Worm (Caenorhabditis elegans): ENCODE results near the gene dmd-4.

Gene dmd-4

DNA sequence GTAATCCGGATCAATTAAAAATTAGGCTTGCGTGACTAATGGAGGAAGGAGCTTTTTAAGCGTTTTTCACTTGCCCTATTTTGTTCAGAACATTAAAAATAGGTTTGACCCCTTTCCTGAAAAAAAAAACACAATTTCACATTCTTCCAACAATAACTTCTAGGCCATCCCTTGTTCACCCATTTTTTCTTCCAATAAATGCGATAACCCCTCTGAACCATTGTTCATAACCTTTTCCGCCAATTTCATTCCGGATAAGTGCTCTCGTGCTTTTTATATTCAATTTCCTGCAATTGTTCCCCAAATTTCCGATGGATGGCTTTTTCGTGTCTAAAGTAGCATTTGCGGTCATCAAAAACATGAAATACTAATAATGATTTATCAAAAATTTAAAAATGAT lies 46.2 kb downstream of the dmd-4 start:
- TF ChIP-seq unc-62 (GFP tag; optimal IDR thresholded peaks at IDR 0.05) = no peak

DNA sequence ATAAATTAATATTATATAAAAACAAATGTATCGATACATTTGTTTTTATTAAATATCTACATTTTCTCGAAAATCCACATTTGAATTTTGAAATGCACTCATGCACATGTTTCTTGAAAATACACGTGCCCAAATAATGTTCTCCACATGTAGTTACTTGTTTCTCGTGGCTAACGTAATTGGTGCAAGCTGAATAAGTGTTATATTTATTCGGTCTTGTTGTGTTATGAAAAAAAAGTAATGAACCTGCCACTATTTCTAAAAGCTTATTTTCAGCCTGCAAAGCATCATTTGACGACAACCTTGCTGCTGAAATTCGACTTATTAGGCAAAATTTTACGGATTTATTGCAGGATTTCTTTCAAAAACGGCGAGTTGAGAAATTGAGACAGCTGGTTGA lies 48.3 kb downstream of the dmd-4 start:
- no peak for TF ChIP-seq unc-62 (GFP tag; optimal IDR thresholded peaks at IDR 0.05)

DNA sequence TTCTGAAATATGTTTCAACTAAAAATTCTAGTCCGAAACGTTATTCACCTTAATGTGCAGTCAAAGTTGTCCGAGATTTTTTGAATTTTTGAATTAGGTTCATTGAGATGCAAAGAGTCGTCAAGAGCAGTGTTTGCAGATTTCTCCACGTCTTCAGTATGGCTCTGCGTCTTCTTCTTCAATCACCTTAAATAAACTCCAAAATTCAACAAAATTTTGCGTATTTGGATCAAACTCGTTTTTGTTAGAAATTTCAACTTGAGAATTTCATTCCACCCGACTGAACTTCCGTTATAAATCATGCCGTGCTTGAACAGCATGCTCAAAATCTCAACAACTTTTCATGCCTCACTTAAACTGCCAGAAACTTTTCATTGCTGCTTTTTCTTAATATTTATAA lies 49.6 kb downstream of the dmd-4 start, which contains the start of gene T04C10.3:
Gene T04C10.3, plus strand, starts transcription at position 301 of the 400 bp plus-strand sequence.
- TF ChIP-seq unc-62 (GFP tag; optimal IDR thresholded peaks at IDR 0.05) = no peak

DNA sequence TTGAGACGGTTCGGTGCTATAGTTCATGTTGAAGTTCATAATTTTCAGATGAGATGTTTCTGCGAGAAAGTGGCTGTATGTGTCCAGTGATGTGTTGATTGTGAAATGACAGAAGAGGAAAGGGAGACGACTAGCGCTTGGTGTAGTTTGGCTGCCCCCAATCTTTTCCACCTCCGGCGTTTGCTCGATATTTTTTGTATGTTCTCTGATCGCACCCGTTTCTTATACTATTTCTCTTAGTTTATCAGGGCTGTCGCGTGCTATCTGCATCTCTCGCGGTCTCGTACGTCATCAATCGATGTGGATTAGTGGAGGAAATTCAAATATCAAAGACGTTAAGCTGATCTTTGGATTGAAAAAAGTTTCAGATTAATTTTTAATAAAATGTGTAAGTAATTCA lies 50.9 kb downstream of the dmd-4 start, which contains the start of gene atf-4:
Gene atf-4, minus strand, starts transcription at position 93 of the 400 bp plus-strand sequence.
- TF ChIP-seq unc-62 (GFP tag; optimal IDR thresholded peaks at IDR 0.05) = no peak

DNA sequence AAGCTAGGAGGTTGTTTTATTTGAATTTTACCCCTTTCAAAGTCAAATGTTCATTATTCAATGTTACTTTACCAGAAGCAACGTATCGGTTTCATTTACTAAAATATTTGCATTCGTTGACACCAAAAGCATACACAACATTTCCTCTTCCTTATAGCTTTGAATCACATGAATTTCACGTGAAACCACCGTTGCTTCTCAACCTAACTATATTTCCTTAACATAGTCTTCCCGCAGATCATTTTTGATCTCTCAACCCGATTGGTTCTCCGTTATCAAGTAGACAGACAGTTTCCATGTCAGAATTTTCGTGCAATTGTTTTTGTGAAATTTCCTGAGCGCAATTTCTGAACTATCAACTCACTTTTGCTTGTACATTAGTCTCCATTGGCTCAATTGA lies 51.7 kb downstream of the dmd-4 start:
- TF ChIP-seq unc-62 (GFP tag; optimal IDR thresholded peaks at IDR 0.05) = no peak

DNA sequence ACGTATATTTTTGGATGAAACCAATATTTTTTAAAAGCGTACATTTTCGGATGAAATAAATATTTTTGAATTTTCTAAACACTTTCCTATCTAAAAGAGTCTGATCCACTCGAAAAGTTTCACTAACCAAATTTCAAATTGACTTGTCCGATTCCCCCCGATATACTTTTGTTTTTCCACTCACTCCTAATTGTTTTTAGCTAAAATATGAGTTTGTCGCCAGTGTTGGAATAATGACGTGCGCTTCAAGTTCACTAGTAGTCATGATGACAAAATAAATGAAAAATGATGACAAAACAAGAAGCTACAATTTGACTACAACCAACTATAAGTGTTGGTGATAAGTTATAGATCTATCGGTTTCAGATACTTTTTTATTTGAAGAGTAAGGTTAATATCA lies 52.9 kb downstream of the dmd-4 start:
- TF ChIP-seq unc-62 (GFP tag; optimal IDR thresholded peaks at IDR 0.05) = no peak

All from whole organism, dauer.